Fruit fly (Drosophila melanogaster): ENCODE data around the gene escl.

The escl gene

dm6 chr2L:12026458-12027431 lies 36.0 kb downstream of the escl start (continued):
- TF ChIP-seq CG2202 (tag; optimal IDR thresholded peaks at IDR 0.05) = no peak
- TF ChIP-seq D (optimal IDR thresholded peaks at IDR 0.05) = no peak
- TF ChIP-seq D (GFP tag; optimal IDR thresholded peaks at IDR 0.05) = peak; percentile 67
- no peak for TF ChIP-seq eyg (GFP tag; optimal IDR thresholded peaks at IDR 0.05)
- TF ChIP-seq CG6683 (GFP tag; optimal IDR thresholded peaks at IDR 0.05) = no peak
- no peak for TF ChIP-seq pb (GFP tag; optimal IDR thresholded peaks at IDR 0.05)
- no peak; the same call in 1 of the 2 replicates for TF ChIP-seq danr (GFP tag; IDR thresholded peaks at IDR 0.05)
- TF ChIP-seq HLHmδ (GFP tag; optimal IDR thresholded peaks at IDR 0.05) = no peak
- TF ChIP-seq Dref (GFP tag; IDR thresholded peaks at IDR 0.05) = peak; percentile 45
- peak; percentile 36 for TF ChIP-seq D19A (tag; optimal IDR thresholded peaks at IDR 0.05)
- TF ChIP-seq CG33213 (GFP tag; optimal IDR thresholded peaks at IDR 0.05) = no peak
- peak; percentile 70 for TF ChIP-seq CG10209 (GFP tag; optimal IDR thresholded peaks at IDR 0.05)
- no peak for TF ChIP-seq knrl (GFP tag; IDR thresholded peaks at IDR 0.05; ENCODE audit: partially characterized antibody)
- TF ChIP-seq nom (GFP tag; optimal IDR thresholded peaks at IDR 0.05) = peak; percentile 98
- no peak; the same call in 1 of the 2 replicates for TF ChIP-seq vvl (GFP tag; IDR thresholded peaks at IDR 0.05)
- peak; percentile 81 for TF ChIP-seq CoRest (tag; optimal IDR thresholded peaks at IDR 0.05)
- peak; percentile 9; the same call in 1 of the 3 replicates for TF ChIP-seq CG6791 (GFP tag; IDR thresholded peaks at IDR 0.05; ENCODE audit: partially characterized antibody)
- TF ChIP-seq gem (tag; optimal IDR thresholded peaks at IDR 0.05) = peak; percentile 75
- TF ChIP-seq wdn (GFP tag; IDR thresholded peaks at IDR 0.05) = no peak
- TF ChIP-seq CG13287 (GFP tag; IDR thresholded peaks at IDR 0.05; ENCODE audit: partially characterized antibody) = peak; percentile 32; the same call in 1 of the 2 replicates
- TF ChIP-seq CG10267 (tag; optimal IDR thresholded peaks at IDR 0.05) = peak; percentile 27
- TF ChIP-seq Stat92E (GFP tag; optimal IDR thresholded peaks at IDR 0.05) = no peak
- TF ChIP-seq ato (GFP tag; IDR thresholded peaks at IDR 0.05; ENCODE audit: partially characterized antibody) = no peak
- TF ChIP-seq CG12071 (GFP tag; optimal IDR thresholded peaks at IDR 0.05) = no peak
- TF ChIP-seq CG4404 (GFP tag; IDR thresholded peaks at IDR 0.05) = no peak
- no peak for TF ChIP-seq HLH3B (GFP tag; IDR thresholded peaks at IDR 0.05)
- TF ChIP-seq lab (GFP tag; optimal IDR thresholded peaks at IDR 0.05) = no peak
- peak; percentile 69 for TF ChIP-seq CG12391 (tag; optimal IDR thresholded peaks at IDR 0.05)
- TF ChIP-seq twi (tag; optimal IDR thresholded peaks at IDR 0.05) = peak; percentile 6
- no peak for TF ChIP-seq tll (GFP tag; optimal IDR thresholded peaks at IDR 0.05)
- TF ChIP-seq emc (GFP tag; optimal IDR thresholded peaks at IDR 0.05) = no peak
- peak; percentile 35 for TF ChIP-seq CG4820 (GFP tag; optimal IDR thresholded peaks at IDR 0.05)
- TF ChIP-seq CG10543 (GFP tag; optimal IDR thresholded peaks at IDR 0.05) = peak; percentile 3
- TF ChIP-seq sc (optimal IDR thresholded peaks at IDR 0.05) = no peak
- TF ChIP-seq sc (GFP tag; optimal IDR thresholded peaks at IDR 0.05) = peak; percentile 60
- TF ChIP-seq Vsx1 (GFP tag; optimal IDR thresholded peaks at IDR 0.05) = peak; percentile 43
- no peak for TF ChIP-seq CG5953 (GFP tag; IDR thresholded peaks at IDR 0.05)
- TF ChIP-seq CG10959 (GFP tag; IDR thresholded peaks at IDR 0.05) = no peak
- TF ChIP-seq CG6175 (GFP tag; IDR thresholded peaks at IDR 0.05) = peak; percentile 42; the same call in 1 of the 3 replicates
- no peak for TF ChIP-seq Dip2 (GFP tag; IDR thresholded peaks at IDR 0.05)
- TF ChIP-seq Rx (GFP tag; IDR thresholded peaks at IDR 0.05) = peak; percentile 33; the same call in 1 of the 2 replicates
- TF ChIP-seq CG8478 (optimal IDR thresholded peaks at IDR 0.05) = no peak
- TF ChIP-seq CG11093 (GFP tag; IDR thresholded peaks at IDR 0.05) = no peak
- no peak for TF ChIP-seq CG10147 (GFP tag; optimal IDR thresholded peaks at IDR 0.05)
- no peak for TF ChIP-seq CG11560 (tag; IDR thresholded peaks at IDR 0.05)
- peak; percentile 52 for TF ChIP-seq H2.0 (GFP tag; IDR thresholded peaks at IDR 0.05)
- 0 out of 2 replicates have a peak, but pooled peaks have one; percentile 25 for TF ChIP-seq stc (GFP tag; IDR thresholded peaks at IDR 0.05)
- no peak for TF ChIP-seq en (GFP tag; optimal IDR thresholded peaks at IDR 0.05)

Data from whole organism, embryonic.